Fruit fly (Drosophila melanogaster) whole organism, embryonic: ENCODE data around the gene Cul6.

Source experiments
- Abd-B ChIP-seq: fragments of 200-800 bp; sonication (Bioruptor generic); optimal IDR thresholded peaks from 2 replicates; lab custom pipeline; 2018; ENCODE audit warnings: missing biosample characterization, mild to moderate bottlenecking, missing genetic modification characterization, moderate library complexity
- BEAF-32 ChIP-seq: fragments of 200-800 bp; sonication (Bioruptor generic); optimal IDR thresholded peaks from 3 replicates; lab custom pipeline; 2017; ENCODE audit warnings: missing biosample characterization, missing genetic modification characterization, mild to moderate bottlenecking, moderate library complexity, missing genetic modification reagents
- CG10274 ChIP-seq: fragments of 200-800 bp; sonication (Bioruptor generic); optimal IDR thresholded peaks from 3 replicates; lab custom pipeline; 2017; ENCODE audit warnings: missing biosample characterization, mild to moderate bottlenecking, missing genetic modification characterization
- CG10654 ChIP-seq: fragments of 200-800 bp; sonication (Bioruptor generic); optimal IDR thresholded peaks from 2 replicates; lab custom pipeline; 2016; ENCODE audit warnings: missing biosample characterization, missing genetic modification characterization
- CG11560 ChIP-seq: fragments of 200-800 bp; sonication (Bioruptor generic); IDR thresholded peaks from 3 replicates; pipeline ENCODE4 v1.3.6; 2022; ENCODE audit warnings: missing biosample characterization, missing genetic modification characterization
- CG14441 ChIP-seq: fragments of 200-800 bp; sonication (Bioruptor generic); IDR thresholded peaks from 2 replicates; pipeline ENCODE4 v1.3.6; 2022; ENCODE audit warnings: missing biosample characterization, missing genetic modification characterization
- CG17328 ChIP-seq: fragments of 200-800 bp; sonication (Bioruptor generic); IDR thresholded peaks from 2 replicates; pipeline ENCODE4 v1.3.6; 2022; ENCODE audit warnings: missing biosample characterization, missing genetic modification characterization
- CG2120 ChIP-seq: fragments of 200-800 bp; sonication (Bioruptor generic); optimal IDR thresholded peaks from 3 replicates; lab custom pipeline; 2016; ENCODE audit warnings: missing biosample characterization, missing genetic modification characterization
- CG2199 ChIP-seq: fragments of 200-800 bp; sonication (Bioruptor generic); IDR thresholded peaks from 3 replicates; pipeline ENCODE4 v1.3.6; 2022; ENCODE audit warnings: missing biosample characterization, missing genetic modification characterization
- CG32767 ChIP-seq: fragments of 200-800 bp; sonication (Bioruptor generic); IDR thresholded peaks from 2 replicates; pipeline ENCODE4 v1.3.6; 2022; ENCODE audit warnings: missing biosample characterization, missing genetic modification characterization
- CG32772 ChIP-seq: fragments of 200-800 bp; sonication (Bioruptor generic); IDR thresholded peaks from 2 replicates; pipeline ENCODE4 v1.3.6; 2022; ENCODE audit warnings: missing biosample characterization, missing genetic modification characterization
- CG33213 ChIP-seq: fragments of 200-800 bp; sonication (Bioruptor generic); optimal IDR thresholded peaks from 3 replicates; lab custom pipeline; 2016; ENCODE audit warnings: missing biosample characterization, missing genetic modification characterization
- CG34422 ChIP-seq: fragments of 200-800 bp; sonication (Bioruptor generic); IDR thresholded peaks from 3 replicates; pipeline ENCODE4 v1.3.6; 2022; ENCODE audit warnings: missing biosample characterization, missing genetic modification characterization
- CG6254 ChIP-seq: fragments of 200-800 bp; sonication (Bioruptor generic); optimal IDR thresholded peaks from 3 replicates; lab custom pipeline; 2017; ENCODE audit warnings: mild to moderate bottlenecking, missing biosample characterization, missing genetic modification reagents, missing genetic modification characterization
- CG6791 ChIP-seq: fragments of 200-800 bp; sonication (Bioruptor generic); IDR thresholded peaks from 3 replicates; pipeline ENCODE4 v1.3.6; 2022; ENCODE audit warnings: missing biosample characterization, missing genetic modification characterization; ENCODE audit not compliant: partially characterized antibody
- CG7271 ChIP-seq: fragments of 200-800 bp; sonication (Bioruptor generic); optimal IDR thresholded peaks from 2 replicates; lab custom pipeline; 2018; ENCODE audit warnings: missing biosample characterization, mild to moderate bottlenecking, missing genetic modification characterization, moderate library complexity
- CG8924 ChIP-seq: fragments of 200-800 bp; optimal IDR thresholded peaks from 3 replicates; lab custom pipeline; 2019; ENCODE audit warnings: missing biosample characterization, mild to moderate bottlenecking, missing genetic modification characterization, moderate library complexity
- CG9932 ChIP-seq: fragments of 200-800 bp; sonication (Bioruptor generic); IDR thresholded peaks from 2 replicates; pipeline ENCODE4 v1.3.6; 2022; ENCODE audit warnings: missing biosample characterization, missing genetic modification characterization
- Chrac-16 ChIP-seq: fragments of 200-800 bp; sonication (Bioruptor generic); optimal IDR thresholded peaks from 3 replicates; lab custom pipeline; 2016; ENCODE audit warnings: missing biosample characterization, missing genetic modification characterization
- Dll ChIP-seq: fragments of 200-800 bp; sonication (Bioruptor generic); IDR thresholded peaks from 4 replicates; pipeline ENCODE4 v1.3.6; 2022; ENCODE audit warnings: missing biosample characterization, missing genetic modification characterization; ENCODE audit not compliant: partially characterized antibody
- E2f2 ChIP-seq: fragments of 200-800 bp; sonication (Bioruptor generic); IDR thresholded peaks from 2 replicates; pipeline ENCODE4 v1.3.6; 2022; ENCODE audit warnings: missing biosample characterization, missing genetic modification characterization
- Elba2 ChIP-seq: fragments of 200-800 bp; sonication (Bioruptor generic); optimal IDR thresholded peaks from 3 replicates; lab custom pipeline; 2016; ENCODE audit warnings: missing biosample characterization, missing genetic modification characterization
- H2.0 ChIP-seq: fragments of 200-800 bp; sonication (Bioruptor generic); IDR thresholded peaks from 2 replicates; pipeline ENCODE4 v1.3.6; 2022; ENCODE audit warnings: missing biosample characterization, missing genetic modification characterization
- HLH4C ChIP-seq: fragments of 200-800 bp; sonication (Bioruptor generic); IDR thresholded peaks from 3 replicates; pipeline ENCODE4 v1.3.6; 2022; ENCODE audit warnings: missing biosample characterization, missing genetic modification characterization; ENCODE audit not compliant: partially characterized antibody
- Hand ChIP-seq: fragments of 200-800 bp; sonication (Bioruptor generic); optimal IDR thresholded peaks from 2 replicates; lab custom pipeline; 2017; ENCODE audit warnings: mild to moderate bottlenecking, missing biosample characterization, missing genetic modification reagents, missing genetic modification characterization
- Lpt ChIP-seq: fragments of >200 bp; optimal IDR thresholded peaks from 2 replicates; lab custom pipeline; 2018; ENCODE audit warnings: missing biosample characterization, missing genetic modification characterization
- MBD-R2 ChIP-seq: fragments of 200-800 bp; sonication (Bioruptor generic); IDR thresholded peaks from 2 replicates; pipeline ENCODE4 v1.3.6; 2022; ENCODE audit warnings: missing biosample characterization, missing genetic modification characterization
- MTF-1 ChIP-seq: fragments of 200-800 bp; sonication (Bioruptor generic); optimal IDR thresholded peaks from 2 replicates; lab custom pipeline; 2018; ENCODE audit warnings: missing biosample characterization, mild to moderate bottlenecking, missing genetic modification characterization, borderline replicate concordance
- NC2α ChIP-seq: fragments of 200-800 bp; sonication (Bioruptor generic); optimal IDR thresholded peaks from 2 replicates; lab custom pipeline; 2016; ENCODE audit warnings: missing biosample characterization, missing genetic modification characterization
- Six4 ChIP-seq: fragments of 200-800 bp; sonication (Bioruptor generic); optimal IDR thresholded peaks from 2 replicates; lab custom pipeline; 2016; ENCODE audit warnings: missing biosample characterization, missing genetic modification characterization
- bbx ChIP-seq: fragments of 200-800 bp; sonication (Bioruptor generic); IDR thresholded peaks from 2 replicates; pipeline ENCODE4 v1.3.6; 2022; ENCODE audit warnings: missing biosample characterization, missing genetic modification characterization; ENCODE audit not compliant: partially characterized antibody
- crp ChIP-seq, 2 experiments: fragments of 200-800 bp; sonication (Bioruptor generic); optimal IDR thresholded peaks; 2 replicates in 1 of 2; 3 replicates in 1 of 2; lab custom pipeline; 2017; ENCODE audit warnings: missing biosample characterization in 2 of 2, missing genetic modification characterization in 2 of 2, mild to moderate bottlenecking in 1 of 2, moderate library complexity in 1 of 2
- dati ChIP-seq: fragments of 200-800 bp; sonication (Bioruptor generic); IDR thresholded peaks from 2 replicates; pipeline ENCODE4 v1.3.6; 2022; ENCODE audit warnings: missing biosample characterization, missing genetic modification characterization
- ewg ChIP-seq: fragments of 200-800 bp; sonication (Bioruptor generic); optimal IDR thresholded peaks from 3 replicates; lab custom pipeline; 2017; ENCODE audit warnings: mild to moderate bottlenecking, missing biosample characterization, missing genetic modification reagents, missing genetic modification characterization
- exex ChIP-seq: fragments of 200-800 bp; sonication (Bioruptor generic); optimal IDR thresholded peaks from 4 replicates; lab custom pipeline; 2018; ENCODE audit warnings: missing biosample characterization, mild to moderate bottlenecking, missing genetic modification characterization, moderate library complexity
- gfzf ChIP-seq: fragments of 200-800 bp; sonication (Bioruptor generic); optimal IDR thresholded peaks from 2 replicates; lab custom pipeline; 2016; ENCODE audit warnings: missing biosample characterization, mild to moderate bottlenecking, missing genetic modification characterization, moderate library complexity
- hb ChIP-seq: fragments of 200-800 bp; sonication (Bioruptor generic); IDR thresholded peaks from 3 replicates; pipeline ENCODE4 v1.3.6; 2022; ENCODE audit warnings: missing biosample characterization, missing genetic modification characterization; ENCODE audit not compliant: partially characterized antibody
- hkb ChIP-seq, 2 experiments: fragments of 200-800 bp in 1 of 2; fragments of >200 bp in 1 of 2; sonication (Bioruptor generic) in 1 of 2; IDR thresholded peaks in 1 of 2; optimal IDR thresholded peaks in 1 of 2; 2 replicates each; pipeline versions ENCODE4 v1.3.6 to Lab custom; 2017 to 2022; ENCODE audit warnings: missing biosample characterization in 1 of 2, missing genetic modification characterization in 1 of 2
- jigr1 ChIP-seq: fragments of 200-800 bp; sonication (Bioruptor generic); IDR thresholded peaks from 3 replicates; pipeline ENCODE4 v1.3.6; 2022; ENCODE audit warnings: missing biosample characterization, missing genetic modification characterization
- mam ChIP-seq: fragments of 200-800 bp; sonication (Bioruptor generic); optimal IDR thresholded peaks from 3 replicates; lab custom pipeline; 2016; ENCODE audit warnings: missing biosample characterization, missing genetic modification characterization
- onecut ChIP-seq: fragments of 200-800 bp; sonication (Bioruptor generic); IDR thresholded peaks from 2 replicates; pipeline ENCODE4 v1.3.6; 2022; ENCODE audit warnings: missing biosample characterization, missing genetic modification characterization
- otp ChIP-seq: fragments of 200-800 bp; sonication (Bioruptor generic); IDR thresholded peaks from 3 replicates; pipeline ENCODE4, ENCODE4 v1.3.6; 2022; ENCODE audit warnings: missing biosample characterization, missing genetic modification characterization
- prd ChIP-seq, 3 experiments: fragments of >200 bp in 2 of 3; fragments of 200-800 bp in 1 of 3; sonication (Bioruptor generic) in 1 of 3; optimal IDR thresholded peaks in 2 of 3; IDR thresholded peaks in 1 of 3; 2 replicates in 2 of 3; 3 replicates in 1 of 3; pipeline versions ENCODE4 v1.3.6 to Lab custom; 2017 to 2022; ENCODE audit warnings: missing biosample characterization in 1 of 3, missing genetic modification characterization in 1 of 3
- sens ChIP-seq: fragments of 200-800 bp; sonication (Bioruptor generic); peaks from one replicate; lab custom pipeline; 2016; ENCODE audit warnings: missing biosample characterization, missing genetic modification characterization
- toy ChIP-seq: fragments of 200-800 bp; sonication (Bioruptor generic); IDR thresholded peaks from 2 replicates; pipeline ENCODE4 v1.3.6; 2022; ENCODE audit warnings: missing biosample characterization, missing genetic modification characterization
- trem ChIP-seq: fragments of 200-800 bp; optimal IDR thresholded peaks from 3 replicates; lab custom pipeline; 2019; ENCODE audit warnings: missing biosample characterization, mild to moderate bottlenecking, missing genetic modification characterization, moderate library complexity
- vnd ChIP-seq: fragments of 200-800 bp; sonication (Bioruptor generic); IDR thresholded peaks from 3 replicates; pipeline ENCODE4 v1.3.6; 2022; ENCODE audit warnings: missing biosample characterization, missing genetic modification characterization; ENCODE audit not compliant: partially characterized antibody
- wor ChIP-seq: fragments of 200-800 bp; sonication (Bioruptor generic); IDR thresholded peaks from 2 replicates; pipeline ENCODE4 v1.3.6; 2022; ENCODE audit warnings: missing biosample characterization, missing genetic modification characterization

The Cul6 gene

dm6 chr3L:13007946-13008462, 3.5 kb downstream of the Cul6 start (continued):
- TF ChIP-seq onecut (GFP tag; lab: Robert Waterston, UW) (no peak), gfzf (GFP tag; lab: Kevin White, UChicago) (peak; percentile 4), bbx (peak; percentile 80), BEAF-32 (GFP tag; lab: Kevin White, UChicago) (peak; percentile 67), crp (GFP tag; optimal IDR thresholded peaks at IDR 0.05; lab: Kevin White, UChicago) (peak in 1 of 2 experiments; percentile 81), vnd (GFP tag; lab: Robert Waterston, UW) (peak; percentile 54; the same call in 2 of the 3 replicates), Hand (no peak), hb (GFP tag; lab: Robert Waterston, UW) (no peak), Abd-B (GFP tag; lab: Kevin White, UChicago) (peak; percentile 56), CG6791 (GFP tag; lab: Robert Waterston, UW) (peak; percentile 71), Six4 (GFP tag; lab: Kevin White, UChicago) (no peak), CG7271 (tag; lab: Kevin White, UChicago) (no peak), exex (peak; percentile 35), MBD-R2 (peak; percentile 48)

dm6 chr3L:13006490-13006889, 5.0 kb downstream of the Cul6 start, which contains the start of gene CG11263:
TSS of gene CG11263 (plus strand) at chr3L:13006817.
- TF ChIP-seq Chrac-16 (GFP tag; lab: Kevin White, UChicago), result peak; percentile 37
- peak; percentile 48; the same call in 1 of the 3 replicates for TF ChIP-seq CG2199
- no peak for TF ChIP-seq toy (GFP tag; lab: Robert Waterston, UW)
- TF ChIP-seq prd (optimal IDR thresholded peaks at IDR 0.05; lab: Kevin White, UChicago), result no peak
- peak; percentile 52; the same call in 1 of the 3 replicates for TF ChIP-seq prd (GFP tag; IDR thresholded peaks at IDR 0.05; lab: Robert Waterston, UW)
- peak; percentile 59; the same call in 1 of the 3 replicates for TF ChIP-seq CG34422 (GFP tag; lab: Robert Waterston, UW)
- no peak for TF ChIP-seq CG10274 (GFP tag; lab: Kevin White, UChicago)
- TF ChIP-seq otp, result no peak
- TF ChIP-seq trem (tag; lab: Kevin White, UChicago), result peak; percentile 41
- TF ChIP-seq Elba2, result no peak
- peak; percentile 36; the same call in 1 of the 2 replicates for TF ChIP-seq H2.0 (GFP tag; lab: Robert Waterston, UW)
- TF ChIP-seq ewg (GFP tag; lab: Kevin White, UChicago), result no peak
- peak; percentile 82 for TF ChIP-seq CG33213 (GFP tag; lab: Kevin White, UChicago)
- 0 out of 2 replicates have a peak, but pooled peaks have one; percentile 26 for TF ChIP-seq CG14441 (GFP tag; lab: Robert Waterston, UW)
- no peak for TF ChIP-seq CG8924 (tag; lab: Kevin White, UChicago)
- no peak for TF ChIP-seq hkb (optimal IDR thresholded peaks at IDR 0.05; lab: Kevin White, UChicago)
- peak; percentile 49; the same call in 1 of the 2 replicates for TF ChIP-seq hkb (GFP tag; IDR thresholded peaks at IDR 0.05; lab: Robert Waterston, UW)
- no peak for TF ChIP-seq dati (GFP tag; lab: Robert Waterston, UW)
- TF ChIP-seq Lpt (GFP tag; lab: Kevin White, UChicago), result no peak
- TF ChIP-seq sens, result peak; percentile 88
- no peak for TF ChIP-seq NC2α (GFP tag; lab: Kevin White, UChicago)
- peak; percentile 74 for TF ChIP-seq CG2120 (GFP tag; lab: Kevin White, UChicago)
- TF ChIP-seq jigr1 (GFP tag; lab: Robert Waterston, UW), result no peak
- TF ChIP-seq HLH4C (GFP tag; lab: Robert Waterston, UW), result peak; percentile 88
- no peak for TF ChIP-seq wor (GFP tag; lab: Robert Waterston, UW)
- no peak; the same call in 2 of the 3 replicates for TF ChIP-seq CG11560
- TF ChIP-seq MTF-1 (GFP tag; lab: Kevin White, UChicago), result no peak
- TF ChIP-seq Dll (GFP tag; lab: Robert Waterston, UW), result peak; percentile 86
- TF ChIP-seq mam, result peak; percentile 71
- peak; percentile 67; the same call in 1 of the 2 replicates for TF ChIP-seq CG9932 (GFP tag; lab: Robert Waterston, UW)
- TF ChIP-seq CG6254 (GFP tag; lab: Kevin White, UChicago), result no peak
- peak; percentile 29; the same call in 1 of the 2 replicates for TF ChIP-seq CG32772 (GFP tag; lab: Robert Waterston, UW)
- TF ChIP-seq E2f2, result peak; percentile 75
- TF ChIP-seq CG10654 (GFP tag; lab: Kevin White, UChicago), result no peak
- TF ChIP-seq CG32767 (GFP tag; lab: Robert Waterston, UW), result no peak
- peak; percentile 11; the same call in 1 of the 2 replicates for TF ChIP-seq CG17328
